Fruit fly (Drosophila melanogaster) whole organism: ENCODE results near the gene MAPk-Ak2.

Source experiments
- CG8478 ChIP-seq: fragments of >200 bp; optimal IDR thresholded peaks from 2 replicates; lab custom pipeline; 2018; ENCODE audit warnings: inconsistent platforms
- Dll ChIP-seq: fragments of >200 bp; optimal IDR thresholded peaks from 2 replicates; lab custom pipeline; 2017
- EcR ChIP-seq, 2 experiments: fragments of >200 bp; optimal IDR thresholded peaks; 2 replicates each; lab custom pipeline; 2017; ENCODE audit warnings: missing biosample characterization in 2 of 2, missing genetic modification characterization in 2 of 2, missing genetic modification reagents in 2 of 2
- pan ChIP-seq: fragments of >200 bp; optimal IDR thresholded peaks from 2 replicates; lab custom pipeline; 2017
- psq ChIP-seq: fragments of >200 bp; optimal IDR thresholded peaks from 2 replicates; lab custom pipeline; 2017
- usp ChIP-seq: fragments of >200 bp; optimal IDR thresholded peaks from 2 replicates; lab custom pipeline; 2017; ENCODE audit warnings: missing biosample characterization, missing genetic modification characterization, mixed read lengths

The MAPk-Ak2 gene

DNA sequence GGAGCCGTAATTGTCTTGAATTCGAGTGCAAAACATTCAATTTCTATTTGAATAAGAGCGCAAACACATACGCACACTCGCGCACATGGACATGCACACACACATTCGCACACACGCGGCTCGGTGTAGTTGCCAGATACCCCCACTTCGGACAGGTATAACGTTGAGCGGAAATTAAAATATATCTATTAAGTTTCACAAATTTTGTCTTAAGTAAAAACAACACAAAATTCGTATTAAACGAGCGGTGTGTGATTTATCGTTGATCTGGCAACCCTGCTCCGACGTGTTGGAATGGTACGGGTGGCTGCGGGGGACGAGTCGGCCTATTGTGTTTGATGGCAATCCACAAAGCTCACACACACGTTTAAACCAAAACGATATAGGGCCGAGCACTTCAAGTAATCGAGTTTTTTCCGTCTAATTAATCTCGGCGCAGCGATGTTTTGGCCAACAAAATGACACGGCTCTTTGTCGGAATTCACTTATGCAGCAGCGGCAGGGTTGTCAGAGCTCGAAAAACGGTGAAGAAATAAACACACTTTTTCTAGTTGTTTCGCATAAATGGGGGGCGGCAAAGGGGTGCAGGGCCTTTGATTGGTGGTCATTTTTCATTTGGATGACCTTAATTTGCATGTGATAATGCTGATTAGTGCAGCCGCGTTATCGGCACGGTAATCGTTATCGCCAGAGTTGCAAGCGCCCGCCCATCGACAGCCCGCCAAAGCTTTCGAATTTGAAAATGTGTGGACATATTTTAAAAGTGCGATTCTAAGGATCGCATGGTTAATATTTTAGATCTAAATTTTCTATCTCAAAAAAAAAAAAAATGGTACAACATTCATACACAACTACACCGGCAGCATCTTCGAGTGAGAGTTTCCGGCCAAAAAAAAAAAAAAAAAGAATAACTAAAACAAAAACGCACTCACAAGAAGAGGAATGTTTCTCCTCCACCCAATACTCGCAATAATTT lies 17.9 kb downstream of the MAPk-Ak2 start:
- TF ChIP-seq psq (no peak), pan (lab: Kevin White, UChicago) (no peak), EcR (GFP tag; optimal IDR thresholded peaks at IDR 0.05; lab: Kevin White, UChicago) (no peak), usp (GFP tag; lab: Kevin White, UChicago) (no peak), CG8478 (lab: Kevin White, UChicago) (no peak), Dll (lab: Kevin White, UChicago) (no peak)

- TF ChIP-seq Dll (lab: Kevin White, UChicago) (no peak), EcR (GFP tag; optimal IDR thresholded peaks at IDR 0.05; lab: Kevin White, UChicago) (no peak), pan (lab: Kevin White, UChicago) (no peak)
Observed at dm6 chrX:5744992-5745732, 18.8 kb downstream of the MAPk-Ak2 start.

- TF ChIP-seq CG8478 (lab: Kevin White, UChicago) (no peak), usp (GFP tag; lab: Kevin White, UChicago) (no peak), pan (lab: Kevin White, UChicago) (no peak), Dll (lab: Kevin White, UChicago) (no peak), psq (no peak), EcR (GFP tag; optimal IDR thresholded peaks at IDR 0.05; lab: Kevin White, UChicago) (no peak)
Observed at dm6 chrX:5744277-5744846, 19.6 kb downstream of the MAPk-Ak2 start.

DNA sequence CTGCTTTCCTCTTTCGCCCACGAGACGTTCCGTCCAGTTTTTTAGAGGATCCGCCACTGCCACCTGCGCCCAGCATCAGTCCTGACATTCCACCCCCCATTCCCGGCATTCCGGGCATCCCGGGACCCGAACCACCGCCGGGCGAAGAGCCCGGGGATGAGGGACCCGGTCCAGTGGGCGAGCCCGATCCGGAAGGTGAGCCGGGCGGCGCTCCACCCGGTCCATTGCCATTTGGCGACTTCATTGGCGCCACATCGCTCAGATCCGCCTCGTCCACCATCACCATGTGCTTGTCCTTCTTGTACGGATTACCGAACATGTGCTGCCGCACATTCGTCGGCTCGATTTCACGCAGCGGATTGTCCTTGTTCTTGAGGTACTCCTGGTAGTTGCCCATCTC lies 22.4 kb downstream of the MAPk-Ak2 start:
- TF ChIP-seq pan (lab: Kevin White, UChicago), result no peak
- no peak for TF ChIP-seq Dll (lab: Kevin White, UChicago)
- TF ChIP-seq EcR (GFP tag; optimal IDR thresholded peaks at IDR 0.05; lab: Kevin White, UChicago), result no peak
- TF ChIP-seq CG8478 (lab: Kevin White, UChicago), result no peak
- no peak for TF ChIP-seq usp (GFP tag; lab: Kevin White, UChicago)
- no peak for TF ChIP-seq psq

DNA sequence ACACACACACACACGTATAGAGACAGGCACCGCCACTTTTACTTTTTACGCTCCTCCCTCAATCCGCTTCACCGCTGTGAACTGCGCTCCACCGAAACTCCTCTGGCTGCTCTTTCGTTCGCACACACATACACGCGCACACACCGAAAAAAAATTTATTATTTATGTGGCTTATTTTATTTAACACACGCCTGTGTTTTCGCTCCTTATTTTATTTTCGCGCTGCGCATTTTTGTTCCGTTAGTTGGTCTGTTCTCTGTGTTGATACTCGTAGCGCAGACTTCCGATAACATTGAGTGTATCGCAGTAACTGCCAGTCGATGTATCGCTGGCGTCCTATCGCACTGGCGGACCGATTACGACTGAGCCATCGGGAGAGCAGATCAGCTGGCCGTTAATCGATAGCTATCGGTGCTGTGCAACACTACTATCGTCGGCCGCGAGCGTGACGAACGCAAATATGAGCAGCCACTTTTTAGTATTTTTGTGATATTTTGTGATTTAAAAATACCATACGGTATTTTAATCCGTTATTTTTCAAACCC lies 26.3 kb downstream of the MAPk-Ak2 start, which contains the start of gene Snx27:
TSS of gene Snx27 (minus strand) at position 356 of the 545 bp plus-strand sequence.
- TF ChIP-seq Dll (lab: Kevin White, UChicago) (no peak), psq (no peak), usp (GFP tag; lab: Kevin White, UChicago) (no peak), EcR (GFP tag; optimal IDR thresholded peaks at IDR 0.05; lab: Kevin White, UChicago) (no peak), pan (lab: Kevin White, UChicago) (no peak), CG8478 (lab: Kevin White, UChicago) (no peak)

DNA sequence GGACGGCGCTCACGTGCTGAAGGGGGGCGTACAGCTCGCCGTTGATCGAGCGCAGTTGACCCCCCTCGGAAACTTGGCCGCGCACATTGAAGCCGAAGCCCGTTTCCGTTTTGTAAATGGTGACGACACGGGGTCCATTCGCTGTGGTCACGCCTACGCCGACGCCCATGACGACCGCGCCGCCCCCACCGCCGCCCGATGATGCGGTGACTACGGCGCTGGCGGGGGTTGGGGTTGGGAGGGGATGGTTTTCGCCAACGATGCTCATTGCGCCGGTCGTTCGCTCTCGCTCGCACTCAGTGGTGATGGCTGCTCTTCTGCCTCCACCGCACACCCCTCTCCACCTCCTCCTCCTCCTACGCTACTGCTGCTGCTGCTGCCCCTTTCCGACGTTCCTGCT lies 26.8 kb downstream of the MAPk-Ak2 start:
- TF ChIP-seq Dll (lab: Kevin White, UChicago), result no peak
- no peak for TF ChIP-seq EcR (GFP tag; optimal IDR thresholded peaks at IDR 0.05; lab: Kevin White, UChicago)
- no peak for TF ChIP-seq psq
- no peak for TF ChIP-seq usp (GFP tag; lab: Kevin White, UChicago)
- TF ChIP-seq pan (lab: Kevin White, UChicago), result no peak
- TF ChIP-seq CG8478 (lab: Kevin White, UChicago), result no peak

DNA sequence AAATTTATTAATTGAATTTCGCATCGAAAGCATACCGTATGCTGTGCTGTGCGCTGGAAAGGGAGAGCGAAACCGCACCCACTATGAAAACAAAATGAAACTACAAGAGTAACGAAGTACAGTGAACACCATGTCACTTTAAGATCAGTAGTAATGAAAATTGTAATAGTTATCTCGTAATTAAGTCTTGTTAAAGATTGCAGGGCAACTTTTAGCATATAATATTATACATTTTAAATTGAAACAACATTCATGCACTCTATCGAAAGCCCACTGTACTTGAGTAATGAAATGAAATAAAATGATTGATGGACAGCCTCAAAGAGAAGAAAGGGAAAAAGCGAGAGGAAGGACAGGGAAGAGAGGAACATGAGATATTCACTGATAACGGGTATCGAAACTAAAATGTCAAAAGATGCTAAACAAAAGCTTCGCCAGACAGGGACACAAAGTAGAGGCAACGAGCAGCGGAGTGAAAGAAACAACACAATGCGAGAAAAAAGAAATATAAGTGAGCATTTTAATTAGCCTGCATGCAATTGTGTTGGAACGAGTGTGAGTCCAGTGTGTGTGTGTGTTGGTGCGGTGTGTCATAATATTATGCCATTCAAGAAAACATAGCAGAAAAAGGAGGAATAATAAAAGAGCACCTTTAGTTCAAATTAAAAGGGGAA lies 28.6 kb downstream of the MAPk-Ak2 start:
- TF ChIP-seq EcR (GFP tag; optimal IDR thresholded peaks at IDR 0.05; lab: Kevin White, UChicago), result no peak
- no peak for TF ChIP-seq pan (lab: Kevin White, UChicago)
- no peak for TF ChIP-seq Dll (lab: Kevin White, UChicago)
- TF ChIP-seq usp (GFP tag; lab: Kevin White, UChicago), result no peak
- TF ChIP-seq psq, result no peak
- no peak for TF ChIP-seq CG8478 (lab: Kevin White, UChicago)

dm6 chrX:5732440-5732839 lies 31.6 kb downstream of the MAPk-Ak2 start, which contains the start of gene CG15773:
CG15773 (plus strand) TSS chrX:5732740.
- TF ChIP-seq EcR (GFP tag; optimal IDR thresholded peaks at IDR 0.05; lab: Kevin White, UChicago) (no peak), CG8478 (lab: Kevin White, UChicago) (no peak), Dll (lab: Kevin White, UChicago) (no peak), usp (GFP tag; lab: Kevin White, UChicago) (no peak), pan (lab: Kevin White, UChicago) (no peak)

dm6 chrX:5724744-5725185 lies 39.2 kb downstream of the MAPk-Ak2 start:
- TF ChIP-seq CG8478 (lab: Kevin White, UChicago) (no peak), EcR (GFP tag; optimal IDR thresholded peaks at IDR 0.05; lab: Kevin White, UChicago) (no peak), psq (no peak), usp (GFP tag; lab: Kevin White, UChicago) (no peak), pan (lab: Kevin White, UChicago) (no peak), Dll (lab: Kevin White, UChicago) (no peak)

- no peak for TF ChIP-seq pan (lab: Kevin White, UChicago)
- no peak for TF ChIP-seq usp (GFP tag; lab: Kevin White, UChicago)
- TF ChIP-seq CG8478 (lab: Kevin White, UChicago), result no peak
- TF ChIP-seq EcR (GFP tag; optimal IDR thresholded peaks at IDR 0.05; lab: Kevin White, UChicago), result no peak
- TF ChIP-seq Dll (lab: Kevin White, UChicago), result no peak
- TF ChIP-seq psq, result no peak
Observed at dm6 chrX:5724151-5724699, 39.8 kb downstream of the MAPk-Ak2 start.
